Worm (Caenorhabditis elegans): Measurements from ENCODE around the gene mpst-7.
"Not testable (repeated sequence)": the region's sequence is repeated elsewhere in the genome, so short reads cannot be mapped to it uniquely, and the experiment has no call there.

The mpst-7 gene

DNA sequence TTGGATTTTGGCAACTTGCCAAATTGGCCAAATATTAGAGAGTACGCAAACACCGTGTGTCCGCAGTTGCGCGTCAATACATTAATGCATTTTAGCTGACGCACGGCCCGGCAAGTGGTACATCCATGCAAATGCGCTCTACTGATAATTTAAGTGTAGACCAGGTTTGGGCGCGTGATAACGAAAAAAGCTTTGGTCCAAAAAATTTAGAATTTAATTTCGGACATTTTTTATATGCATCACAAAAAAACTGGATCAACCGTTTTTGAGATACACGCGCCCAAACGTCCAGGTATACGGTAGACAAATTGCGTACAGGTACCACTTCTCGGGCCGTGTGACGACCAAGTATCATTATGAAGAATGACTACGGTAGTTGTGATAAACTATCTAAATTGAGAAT, 7.0 kb upstream of the mpst-7 start, which contains the start of gene R186.8 (continued):
- TF ChIP-seq pbrm-1 (GFP tag; IDR thresholded peaks at IDR 0.05) (peak; percentile 89), F37B4.10 (GFP tag; IDR thresholded peaks at IDR 0.05) (0 out of 2 replicates have a peak, but pooled peaks have one; percentile 70), lsl-1 (GFP tag; optimal IDR thresholded peaks at IDR 0.05) (peak; percentile 76), lin-40 (tag; optimal IDR thresholded peaks at IDR 0.05) (peak; percentile 83), K12H6.12 (tag; optimal IDR thresholded peaks at IDR 0.05) (peak; percentile 67), K11D2.4 (GFP tag; IDR thresholded peaks at IDR 0.05) (peak; percentile 91), somi-1 (GFP tag; optimal IDR thresholded peaks at IDR 0.05) (peak; percentile 63), B0019.2 (GFP tag; conservative IDR thresholded peaks at IDR 0.05) (peak; percentile 63; the same call in 1 of the 2 replicates), Y53G8AR.9 (GFP tag; conservative IDR thresholded peaks at IDR 0.05) (peak; percentile 70), ztf-28 (GFP tag; IDR thresholded peaks at IDR 0.05) (0 out of 2 replicates have a peak, but pooled peaks have one; percentile 18), B0261.1 (tag; optimal IDR thresholded peaks at IDR 0.05) (peak; percentile 8), Y95B8A.8 (GFP tag; IDR thresholded peaks at IDR 0.05) (peak; percentile 66; the same call in 1 of the 2 replicates), egl-44 (GFP tag; IDR thresholded peaks at IDR 0.05) (0 out of 2 replicates have a peak, but pooled peaks have one; percentile 49), lir-1 (GFP tag; conservative IDR thresholded peaks at IDR 0.05) (0 out of 2 replicates have a peak, but pooled peaks have one; percentile 32), snpc-4 (tag; optimal IDR thresholded peaks at IDR 0.05) (peak in 2 of 4 experiments; percentile 58 to 64), C06A6.2 (GFP tag; conservative IDR thresholded peaks at IDR 0.05) (peak; percentile 40; the same call in 1 of the 2 replicates)
- not testable (repeated sequence) for TF ChIP-seq snpc-4 (GFP tag; optimal IDR thresholded peaks at IDR 0.05)

DNA sequence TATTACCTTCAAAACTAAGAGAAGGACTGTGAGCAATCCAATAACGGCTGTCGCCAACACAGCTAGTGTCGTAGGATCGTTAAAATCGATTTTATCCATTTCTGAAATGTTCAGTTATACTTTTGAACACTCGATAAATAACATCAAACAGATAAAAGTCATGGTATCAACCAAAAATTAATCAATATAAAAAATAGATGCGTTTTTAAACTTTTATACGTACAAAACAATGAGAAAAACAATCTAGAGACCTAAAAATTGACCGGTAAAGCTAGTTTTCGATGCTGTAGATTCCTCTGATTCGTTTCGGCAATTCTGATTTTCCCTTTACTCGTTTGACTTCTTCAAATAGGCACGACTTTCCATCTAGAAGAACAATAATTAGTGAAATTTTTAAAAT, 6.2 kb upstream of the mpst-7 start, which contains the start of gene R186.3:
R186.3 (minus strand) TSS at position 101 of the 400 bp plus-strand sequence.
- TF ChIP-seq him-1 (tag; optimal IDR thresholded peaks at IDR 0.05) = no peak
- no peak for TF ChIP-seq F49E8.2 (tag; optimal IDR thresholded peaks at IDR 0.05; ENCODE audit: insufficient read depth)

DNA sequence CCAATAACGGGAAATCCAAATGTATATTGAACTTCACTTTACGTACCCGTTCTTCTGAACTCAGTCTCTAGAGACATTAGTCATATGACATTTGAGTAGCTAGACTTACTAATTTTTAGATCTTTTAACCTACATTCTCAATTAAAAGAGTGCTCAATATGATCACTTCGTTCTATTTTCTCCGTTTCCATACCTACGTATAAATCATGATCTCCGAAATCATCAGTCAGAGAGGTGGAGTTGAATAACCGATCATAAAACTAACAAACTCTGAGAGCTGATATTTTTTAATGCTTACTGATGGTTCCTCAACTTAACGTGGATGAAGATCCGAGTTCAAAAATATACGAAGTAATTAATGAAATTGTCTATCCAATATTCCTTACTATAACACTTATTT, 3.1 kb upstream of the mpst-7 start, which contains the start of gene srd-35:
srd-35 (plus strand) TSS at position 301 of the 400 bp plus-strand sequence.
- TF ChIP-seq attf-5 (GFP tag; optimal IDR thresholded peaks at IDR 0.05) (no peak), F52B5.7 (tag; optimal IDR thresholded peaks at IDR 0.05) (no peak), egrh-3 (GFP tag; IDR thresholded peaks at IDR 0.05) (no peak), lsl-1 (GFP tag; optimal IDR thresholded peaks at IDR 0.05) (no peak), B0019.2 (GFP tag; conservative IDR thresholded peaks at IDR 0.05) (no peak), hrde-1 (tag; optimal IDR thresholded peaks at IDR 0.05; ENCODE audit: borderline replicate concordance) (no peak), let-607 (tag; optimal IDR thresholded peaks at IDR 0.05) (no peak), B0035.1 (tag; optimal IDR thresholded peaks at IDR 0.05) (no peak)

DNA sequence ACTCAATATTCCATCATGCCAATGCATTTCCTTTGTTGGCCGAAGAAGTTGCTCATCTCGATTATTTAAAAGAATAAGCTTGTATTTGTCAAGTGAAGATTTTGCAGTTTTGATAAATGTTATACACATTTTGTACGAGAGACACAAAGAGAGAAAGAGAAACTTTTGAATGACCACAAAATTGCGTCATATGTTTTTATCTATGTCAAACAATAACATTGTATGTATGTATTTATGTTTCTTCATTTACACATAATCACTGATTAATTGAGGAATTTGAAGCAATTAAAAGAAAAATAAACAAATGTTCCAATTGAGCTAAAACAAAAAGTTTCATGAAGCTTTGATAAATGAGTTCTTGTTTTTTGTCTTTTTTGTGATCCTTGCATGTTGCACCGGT, 2.3 kb upstream of the mpst-7 start, which contains the start of gene hrg-9:
hrg-9 (minus strand) TSS at position 152 of the 400 bp plus-strand sequence.
- TF ChIP-seq egl-18 (GFP tag; IDR thresholded peaks at IDR 0.05) = no peak
- TF ChIP-seq dox-1 (GFP tag; IDR thresholded peaks at IDR 0.05) = no peak
- no peak for TF ChIP-seq F22D6.2 (tag; optimal IDR thresholded peaks at IDR 0.05)
- no peak for TF ChIP-seq atf-7 (tag; optimal IDR thresholded peaks at IDR 0.05)
- TF ChIP-seq bed-2 (GFP tag; IDR thresholded peaks at IDR 0.05) = no peak
- TF ChIP-seq F52B5.7 (tag; optimal IDR thresholded peaks at IDR 0.05) = no peak
- TF ChIP-seq F10E7.11 (tag; optimal IDR thresholded peaks at IDR 0.05) = no peak
- TF ChIP-seq tlf-1 (GFP tag; optimal IDR thresholded peaks at IDR 0.05) = no peak
- TF ChIP-seq Y95B8A.8 (GFP tag; IDR thresholded peaks at IDR 0.05) = no peak
- no peak for TF ChIP-seq lin-26 (GFP tag; IDR thresholded peaks at IDR 0.05)
- TF ChIP-seq hmg-20 (GFP tag; IDR thresholded peaks at IDR 0.05) = no peak
- no peak for TF ChIP-seq cebp-2 (GFP tag; IDR thresholded peaks at IDR 0.05)
- no peak for TF ChIP-seq nhr-27 (tag; optimal IDR thresholded peaks at IDR 0.05)
- TF ChIP-seq pbrm-1 (GFP tag; IDR thresholded peaks at IDR 0.05) = no peak
- TF ChIP-seq aptf-3 (GFP tag; IDR thresholded peaks at IDR 0.05) = no peak
- TF ChIP-seq chd-7 (tag; optimal IDR thresholded peaks at IDR 0.05) = no peak
- TF ChIP-seq hlh-26 (GFP tag; conservative IDR thresholded peaks at IDR 0.05) = no peak
- no peak for TF ChIP-seq gei-17 (GFP tag; optimal IDR thresholded peaks at IDR 0.05)
- no peak for TF ChIP-seq attf-6 (GFP tag; IDR thresholded peaks at IDR 0.05)
- no peak for TF ChIP-seq die-1 (tag; optimal IDR thresholded peaks at IDR 0.05)
